Fruit fly (Drosophila melanogaster) whole organism, embryonic: ENCODE results near the gene Uggt.

ENCODE experiments used
- ATbp ChIP-seq: fragments of 200-800 bp; sonication (Bioruptor generic); optimal IDR thresholded peaks from 2 replicates; lab custom pipeline; 2017; ENCODE audit warnings: missing biosample characterization, mild to moderate bottlenecking, missing genetic modification characterization, missing genetic modification reagents
- Adf1 ChIP-seq: fragments of 200-800 bp; sonication (Bioruptor generic); IDR thresholded peaks from 2 replicates; pipeline ENCODE4 v1.3.6; 2022; ENCODE audit warnings: missing biosample characterization, missing genetic modification characterization
- Atf-2 ChIP-seq: fragments of 200-800 bp; sonication (Bioruptor generic); optimal IDR thresholded peaks from 2 replicates; lab custom pipeline; 2016; ENCODE audit warnings: missing biosample characterization, missing genetic modification characterization
- CG10565 ChIP-seq: fragments of 200-800 bp; sonication (Bioruptor generic); optimal IDR thresholded peaks from 3 replicates; lab custom pipeline; 2016; ENCODE audit warnings: missing biosample characterization, mild to moderate bottlenecking, missing genetic modification characterization
- CG10654 ChIP-seq: fragments of 200-800 bp; sonication (Bioruptor generic); optimal IDR thresholded peaks from 2 replicates; lab custom pipeline; 2016; ENCODE audit warnings: missing biosample characterization, missing genetic modification characterization
- CG1233 ChIP-seq: fragments of 200-800 bp; sonication (Bioruptor generic); optimal IDR thresholded peaks from 4 replicates; lab custom pipeline; 2018; ENCODE audit warnings: missing biosample characterization, mild to moderate bottlenecking, missing genetic modification characterization
- CG14050 ChIP-seq: fragments of 200-800 bp; sonication (Bioruptor generic); IDR thresholded peaks from 3 replicates; pipeline ENCODE4 v1.3.6; 2022; ENCODE audit warnings: missing biosample characterization, missing genetic modification characterization
- CG14441 ChIP-seq: fragments of 200-800 bp; sonication (Bioruptor generic); IDR thresholded peaks from 2 replicates; pipeline ENCODE4 v1.3.6; 2022; ENCODE audit warnings: missing biosample characterization, missing genetic modification characterization
- CG1603 ChIP-seq: fragments of 200-800 bp; sonication (Bioruptor generic); optimal IDR thresholded peaks from 2 replicates; lab custom pipeline; 2019; ENCODE audit warnings: missing biosample characterization, mild to moderate bottlenecking, missing genetic modification characterization, moderate library complexity
- CG17186 ChIP-seq: fragments of 200-800 bp; sonication (Bioruptor generic); optimal IDR thresholded peaks from 3 replicates; lab custom pipeline; 2017; ENCODE audit warnings: missing biosample characterization, missing genetic modification reagents, missing genetic modification characterization
- CG17612 ChIP-seq: fragments of 200-800 bp; sonication (Bioruptor generic); IDR thresholded peaks from 2 replicates; pipeline ENCODE4 v1.3.6; 2022; ENCODE audit warnings: missing biosample characterization, missing genetic modification characterization
- CG17802 ChIP-seq: fragments of 200-800 bp; sonication (Bioruptor generic); optimal IDR thresholded peaks from 2 replicates; lab custom pipeline; 2018; ENCODE audit warnings: missing biosample characterization, mild to moderate bottlenecking, missing genetic modification characterization, moderate library complexity
- CG17829 ChIP-seq: fragments of 200-800 bp; optimal IDR thresholded peaks from 2 replicates; lab custom pipeline; 2019; ENCODE audit warnings: missing biosample characterization, mild to moderate bottlenecking, missing genetic modification characterization, moderate library complexity
- CG1792 ChIP-seq: fragments of 200-800 bp; sonication (Bioruptor generic); optimal IDR thresholded peaks from 2 replicates; lab custom pipeline; 2016; ENCODE audit warnings: missing biosample characterization, missing genetic modification characterization
- CG2678 ChIP-seq: fragments of 200-800 bp; sonication (Bioruptor generic); optimal IDR thresholded peaks from 3 replicates; lab custom pipeline; 2019; ENCODE audit warnings: missing biosample characterization, mild to moderate bottlenecking, missing genetic modification characterization, moderate library complexity
- CG34422 ChIP-seq: fragments of 200-800 bp; sonication (Bioruptor generic); IDR thresholded peaks from 3 replicates; pipeline ENCODE4 v1.3.6; 2022; ENCODE audit warnings: missing biosample characterization, missing genetic modification characterization
- CG3995 ChIP-seq: fragments of 200-800 bp; sonication (Bioruptor generic); optimal IDR thresholded peaks from 3 replicates; lab custom pipeline; 2016; ENCODE audit warnings: missing biosample characterization, missing genetic modification characterization
- CG4404 ChIP-seq: fragments of 200-800 bp; sonication (Bioruptor generic); IDR thresholded peaks from 2 replicates; pipeline ENCODE4 v1.3.6; 2022; ENCODE audit warnings: missing biosample characterization, missing genetic modification characterization
- CG6272 ChIP-seq: fragments of 200-800 bp; sonication (Bioruptor generic); IDR thresholded peaks from 2 replicates; pipeline ENCODE4 v1.3.6; 2022; ENCODE audit warnings: missing biosample characterization, missing genetic modification characterization
- Chrac-16 ChIP-seq: fragments of 200-800 bp; sonication (Bioruptor generic); optimal IDR thresholded peaks from 3 replicates; lab custom pipeline; 2016; ENCODE audit warnings: missing biosample characterization, missing genetic modification characterization
- CrebB ChIP-seq: fragments of 200-800 bp; sonication (Bioruptor generic); optimal IDR thresholded peaks from 3 replicates; lab custom pipeline; 2018; ENCODE audit warnings: missing biosample characterization, mild to moderate bottlenecking, missing genetic modification characterization
- Dp ChIP-seq: fragments of 200-800 bp; sonication (Bioruptor generic); optimal IDR thresholded peaks from 2 replicates; lab custom pipeline; 2018; ENCODE audit warnings: missing biosample characterization, mild to moderate bottlenecking, missing genetic modification characterization, moderate library complexity
- HmgZ ChIP-seq: fragments of 200-800 bp; sonication (Bioruptor generic); optimal IDR thresholded peaks from 2 replicates; lab custom pipeline; 2018; ENCODE audit warnings: missing biosample characterization, mild to moderate bottlenecking, missing genetic modification characterization
- Lim3 ChIP-seq: fragments of 200-800 bp; sonication (Bioruptor generic); IDR thresholded peaks from 2 replicates; pipeline ENCODE4 v1.3.6; 2022; ENCODE audit warnings: missing biosample characterization, missing genetic modification characterization
- Med ChIP-seq: fragments of 200-800 bp; sonication (Bioruptor generic); peaks from one replicate; lab custom pipeline; 2016; ENCODE audit warnings: missing biosample characterization, missing genetic modification characterization, mild to moderate bottlenecking, inconsistent platforms, moderate library complexity
- NC2β ChIP-seq: fragments of 200-800 bp; sonication (Bioruptor generic); optimal IDR thresholded peaks from 2 replicates; lab custom pipeline; 2016; ENCODE audit warnings: missing biosample characterization, missing genetic modification characterization
- Rx ChIP-seq: fragments of 200-800 bp; sonication (Bioruptor generic); IDR thresholded peaks from 2 replicates; pipeline ENCODE4 v1.3.6; 2022; ENCODE audit warnings: missing biosample characterization, missing genetic modification characterization
- YL-1 ChIP-seq: fragments of 200-800 bp; sonication (Bioruptor generic); optimal IDR thresholded peaks from 3 replicates; lab custom pipeline; 2017; ENCODE audit warnings: missing biosample characterization, mild to moderate bottlenecking, missing genetic modification characterization
- abd-A ChIP-seq: fragments of 200-800 bp; sonication (Bioruptor generic); optimal IDR thresholded peaks from 3 replicates; lab custom pipeline; 2019; ENCODE audit warnings: missing biosample characterization, mild to moderate bottlenecking, missing genetic modification characterization, moderate library complexity
- ac ChIP-seq: fragments of 200-800 bp; sonication (Bioruptor generic); optimal IDR thresholded peaks from 3 replicates; lab custom pipeline; 2017; ENCODE audit warnings: missing biosample characterization, mild to moderate bottlenecking, missing genetic modification characterization
- ase ChIP-seq: fragments of 200-800 bp; sonication (Bioruptor generic); IDR thresholded peaks from 3 replicates; pipeline ENCODE4 v1.3.6; 2022; ENCODE audit warnings: missing biosample characterization, missing genetic modification characterization
- ash1 ChIP-seq: fragments of 200-800 bp; sonication (Bioruptor generic); optimal IDR thresholded peaks from 2 replicates; lab custom pipeline; 2018; ENCODE audit warnings: missing biosample characterization, mild to moderate bottlenecking, missing genetic modification characterization
- bcd ChIP-seq: fragments of 200-800 bp; sonication (Bioruptor generic); optimal IDR thresholded peaks from 2 replicates; lab custom pipeline; 2017; ENCODE audit warnings: missing biosample characterization, mild to moderate bottlenecking, missing genetic modification characterization
- chn ChIP-seq: fragments of 200-800 bp; sonication (Bioruptor generic); optimal IDR thresholded peaks from 2 replicates; lab custom pipeline; 2016; ENCODE audit warnings: missing biosample characterization, missing genetic modification characterization
- da ChIP-seq: fragments of 200-800 bp; sonication (Bioruptor generic); optimal IDR thresholded peaks from 2 replicates; lab custom pipeline; 2016; ENCODE audit warnings: missing biosample characterization, missing genetic modification characterization
- eve ChIP-seq, 2 experiments: fragments of >200 bp; optimal IDR thresholded peaks; 2 replicates each; lab custom pipeline; 2017; ENCODE audit warnings: missing biosample characterization in 2 of 2, missing genetic modification characterization in 2 of 2
- fu2 ChIP-seq: fragments of 200-800 bp; sonication (Bioruptor generic); optimal IDR thresholded peaks from 2 replicates; lab custom pipeline; 2016; ENCODE audit warnings: missing biosample characterization, missing genetic modification characterization
- ham ChIP-seq: fragments of 200-800 bp; sonication (Bioruptor generic); IDR thresholded peaks from 2 replicates; pipeline ENCODE4 v1.3.6; 2022; ENCODE audit warnings: missing biosample characterization, missing genetic modification characterization
- her ChIP-seq: fragments of 200-800 bp; sonication (Bioruptor generic); optimal IDR thresholded peaks from 2 replicates; lab custom pipeline; 2016; ENCODE audit warnings: missing biosample characterization, missing genetic modification characterization
- kni ChIP-seq: fragments of 200-800 bp; sonication (Bioruptor generic); optimal IDR thresholded peaks from 3 replicates; lab custom pipeline; 2017; ENCODE audit warnings: mild to moderate bottlenecking, missing biosample characterization, missing genetic modification reagents, missing genetic modification characterization
- lola ChIP-seq, 3 experiments: fragments of >200 bp in 2 of 3; fragments of 200-800 bp in 1 of 3; sonication (Bioruptor generic) in 1 of 3; optimal IDR thresholded peaks; 2 replicates each; lab custom pipeline; 2017 to 2019; ENCODE audit warnings: missing biosample characterization in 3 of 3, missing genetic modification characterization in 3 of 3, mild to moderate bottlenecking in 1 of 3, moderate library complexity in 1 of 3
- phol ChIP-seq: fragments of 200-800 bp; sonication (Bioruptor generic); optimal IDR thresholded peaks from 3 replicates; lab custom pipeline; 2018; ENCODE audit warnings: missing biosample characterization, mild to moderate bottlenecking, missing genetic modification characterization, moderate library complexity
- prd ChIP-seq, 3 experiments: fragments of >200 bp in 2 of 3; fragments of 200-800 bp in 1 of 3; sonication (Bioruptor generic) in 1 of 3; optimal IDR thresholded peaks in 2 of 3; IDR thresholded peaks in 1 of 3; 2 replicates in 2 of 3; 3 replicates in 1 of 3; pipeline versions ENCODE4 v1.3.6 to Lab custom; 2017 to 2022; ENCODE audit warnings: missing biosample characterization in 1 of 3, missing genetic modification characterization in 1 of 3
- pzg ChIP-seq: fragments of 200-800 bp; sonication (Bioruptor generic); optimal IDR thresholded peaks from 3 replicates; lab custom pipeline; 2018; ENCODE audit warnings: missing biosample characterization, mild to moderate bottlenecking, missing genetic modification characterization, moderate library complexity
- sd ChIP-seq: fragments of 200-800 bp; sonication (Bioruptor generic); optimal IDR thresholded peaks from 3 replicates; lab custom pipeline; 2018; ENCODE audit warnings: missing biosample characterization, mild to moderate bottlenecking, missing genetic modification characterization, moderate library complexity
- sens-2 ChIP-seq: fragments of 200-800 bp; sonication (Bioruptor generic); IDR thresholded peaks from 2 replicates; pipeline ENCODE4 v1.3.6; 2022; ENCODE audit warnings: missing biosample characterization, missing genetic modification characterization
- sisA ChIP-seq: fragments of 200-800 bp; sonication (Bioruptor generic); IDR thresholded peaks from 2 replicates; pipeline ENCODE4 v1.3.6; 2022; ENCODE audit warnings: missing biosample characterization, missing genetic modification characterization
- slou ChIP-seq: fragments of 200-800 bp; sonication (Bioruptor generic); optimal IDR thresholded peaks from 3 replicates; lab custom pipeline; 2016; ENCODE audit warnings: missing biosample characterization, missing genetic modification characterization
- tap ChIP-seq: fragments of 200-800 bp; optimal IDR thresholded peaks from 3 replicates; lab custom pipeline; 2019; ENCODE audit warnings: missing biosample characterization, mild to moderate bottlenecking, missing genetic modification characterization, moderate library complexity
- tgo ChIP-seq: fragments of 200-800 bp; sonication (Bioruptor generic); IDR thresholded peaks from 3 replicates; pipeline ENCODE4 v1.3.6; 2022; ENCODE audit warnings: missing biosample characterization, missing genetic modification characterization
- usp ChIP-seq: fragments of >200 bp; optimal IDR thresholded peaks from 2 replicates; lab custom pipeline; 2017; ENCODE audit warnings: missing biosample characterization, missing genetic modification characterization
- yki ChIP-seq: fragments of >200 bp; optimal IDR thresholded peaks from 3 replicates; lab custom pipeline; 2018

The Uggt gene

DNA sequence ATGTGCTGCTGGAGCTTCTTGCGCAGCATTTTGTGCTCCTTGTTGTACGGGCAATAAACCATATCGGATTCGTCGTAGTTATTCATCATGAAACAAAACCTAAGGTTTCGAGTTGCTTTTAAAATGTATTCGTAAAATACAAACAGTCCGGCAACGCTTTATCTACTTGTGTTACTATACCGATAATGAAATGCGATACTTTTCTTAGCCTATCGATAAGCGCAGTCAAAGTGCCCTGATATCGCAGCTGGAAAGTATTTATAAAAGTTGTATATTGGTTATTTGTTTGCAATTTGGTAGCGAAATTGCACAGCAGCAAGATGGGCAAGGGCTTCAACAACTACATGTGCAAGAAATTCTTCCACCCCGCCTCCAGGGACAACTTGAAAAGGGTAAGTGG, 28.9 kb downstream of the Uggt start, which contains the start of the genes arx and CG6843 (continued):
- TF ChIP-seq CG34422 (GFP tag; lab: Robert Waterston, UW) (peak; percentile 36; the same call in 1 of the 3 replicates), Med (GFP tag; lab: Kevin White, UChicago) (peak; percentile 74), bcd (no peak), Rx (GFP tag; lab: Robert Waterston, UW) (no peak), lola (GFP tag; optimal IDR thresholded peaks at IDR 0.05; lab: Kevin White, UChicago) (no peak), YL-1 (GFP tag; lab: Kevin White, UChicago) (peak; percentile 86), Adf1 (GFP tag; lab: Robert Waterston, UW) (no peak), prd (optimal IDR thresholded peaks at IDR 0.05; lab: Kevin White, UChicago) (no peak), prd (GFP tag; IDR thresholded peaks at IDR 0.05; lab: Robert Waterston, UW) (no peak), ATbp (GFP tag; lab: Kevin White, UChicago) (no peak), HmgZ (peak; percentile 62), pzg (peak; percentile 84), chn (GFP tag; lab: Kevin White, UChicago) (no peak), CG17612 (GFP tag; lab: Robert Waterston, UW) (no peak), sd (tag; lab: Kevin White, UChicago) (no peak), ash1 (GFP tag; lab: Kevin White, UChicago) (no peak), CG14441 (GFP tag; lab: Robert Waterston, UW) (no peak), CG17829 (tag; lab: Kevin White, UChicago) (peak; percentile 23), CG10654 (GFP tag; lab: Kevin White, UChicago) (no peak), Chrac-16 (GFP tag; lab: Kevin White, UChicago) (no peak), ase (GFP tag; lab: Robert Waterston, UW) (no peak), sisA (GFP tag; lab: Robert Waterston, UW) (no peak), CG1792 (GFP tag; lab: Kevin White, UChicago) (no peak), her (GFP tag; lab: Kevin White, UChicago) (no peak), CG4404 (GFP tag; lab: Robert Waterston, UW) (no peak), Lim3 (GFP tag; lab: Robert Waterston, UW) (no peak), CG1233 (no peak), NC2β (no peak), CG17802 (tag; lab: Kevin White, UChicago) (no peak), CG6272 (GFP tag; lab: Robert Waterston, UW) (no peak), ham (GFP tag; lab: Robert Waterston, UW) (no peak), eve (GFP tag; optimal IDR thresholded peaks at IDR 0.05; lab: Kevin White, UChicago) (no peak), fu2 (GFP tag; lab: Kevin White, UChicago) (no peak), Atf-2 (GFP tag; lab: Kevin White, UChicago) (no peak), CG2678 (tag; lab: Kevin White, UChicago) (no peak), yki (lab: Kevin White, UChicago) (no peak), tap (no peak), CG14050 (GFP tag; lab: Robert Waterston, UW) (no peak), kni (no peak), Dp (GFP tag; lab: Kevin White, UChicago) (peak; percentile 66), CG17186 (peak; percentile 64), slou (GFP tag; lab: Kevin White, UChicago) (no peak), sens-2 (no peak), CG3995 (peak; percentile 89), CG1603 (tag; lab: Kevin White, UChicago) (peak; percentile 73), CrebB (tag; lab: Kevin White, UChicago) (no peak), phol (peak; percentile 41), CG10565 (GFP tag; lab: Kevin White, UChicago) (no peak), abd-A (tag; lab: Kevin White, UChicago) (no peak), tgo (no peak), usp (GFP tag; lab: Kevin White, UChicago) (no peak), da (GFP tag; lab: Kevin White, UChicago) (no peak), ac (GFP tag; lab: Kevin White, UChicago) (no peak)
